Worm (Caenorhabditis elegans) whole organism, L1 larva: ENCODE data around the gene npr-31.

Source experiments
- ama-1 ChIP-seq: fragments of 150-350 bp; optimal IDR thresholded peaks from 2 replicates; lab custom pipeline; 2014
- dpl-1 ChIP-seq, 3 experiments: fragments of 150-350 bp in 2 of 3; sonication (generic microtip) in 1 of 3; optimal IDR thresholded peaks; 2 replicates each; lab custom pipeline; 2014 to 2017; ENCODE audit warnings: missing biosample characterization in 3 of 3, missing genetic modification characterization in 3 of 3, missing genetic modification reagents in 3 of 3
- egl-27 ChIP-seq, 2 experiments: fragments of 150-350 bp in 1 of 2; sonication (generic microtip); optimal IDR thresholded peaks; 3 replicates each; lab custom pipeline; 2017 to 2018; ENCODE audit warnings: missing biosample characterization in 2 of 2, missing genetic modification characterization in 2 of 2, missing genetic modification reagents in 2 of 2
- elt-2 ChIP-seq: sonication (generic microtip); optimal IDR thresholded peaks from 2 replicates; lab custom pipeline; 2016; ENCODE audit warnings: missing genetic modification characterization, mild to moderate bottlenecking, inconsistent platforms, missing compliant biosample characterization, missing genetic modification reagents
- fkh-10 ChIP-seq: sonication (generic microtip); optimal IDR thresholded peaks from 2 replicates; lab custom pipeline; 2017; ENCODE audit warnings: missing biosample characterization, missing genetic modification reagents, missing genetic modification characterization
- fos-1 ChIP-seq: fragments of 150-350 bp; optimal IDR thresholded peaks from 2 replicates; lab custom pipeline; 2014; ENCODE audit warnings: missing biosample characterization, missing genetic modification characterization
- lin-13 ChIP-seq: fragments of 150-350 bp; optimal IDR thresholded peaks from 2 replicates; lab custom pipeline; 2014; ENCODE audit warnings: missing biosample characterization, missing genetic modification reagents, missing genetic modification characterization
- mdl-1 ChIP-seq, 2 experiments: fragments of 150-350 bp; optimal IDR thresholded peaks; 2 replicates each; lab custom pipeline; 2014 to 2017; ENCODE audit warnings: missing biosample characterization in 2 of 2, missing genetic modification characterization in 2 of 2, inconsistent platforms in 1 of 2
- mep-1 ChIP-seq: fragments of 150-350 bp; optimal IDR thresholded peaks from 2 replicates; lab custom pipeline; 2014; ENCODE audit warnings: missing biosample characterization, missing genetic modification characterization
- skn-1 ChIP-seq: fragments of 150-350 bp; optimal IDR thresholded peaks from 2 replicates; lab custom pipeline; 2014; ENCODE audit warnings: missing biosample characterization, missing genetic modification characterization
- tbx-2 ChIP-seq: sonication (generic microtip); optimal IDR thresholded peaks from 2 replicates; lab custom pipeline; 2016; ENCODE audit warnings: missing genetic modification characterization, missing compliant biosample characterization
- unc-130 ChIP-seq: fragments of 150-350 bp; optimal IDR thresholded peaks from 2 replicates; lab custom pipeline; 2017; ENCODE audit warnings: missing biosample characterization, missing genetic modification characterization, inconsistent platforms
- unc-62 ChIP-seq: fragments of 150-350 bp; optimal IDR thresholded peaks from 2 replicates; lab custom pipeline; 2014; ENCODE audit warnings: missing biosample characterization, missing genetic modification reagents, missing genetic modification characterization

- TF ChIP-seq unc-62 (GFP tag; lab: Kevin White, UChicago) (no peak), skn-1 (tag; lab: Kevin White, UChicago) (peak; percentile 93), unc-130 (peak; percentile 89), elt-2 (tag; lab: Kevin White, UChicago) (peak; percentile 15), fos-1 (tag; lab: Kevin White, UChicago) (peak; percentile 89), ama-1 (peak; percentile 62), mep-1 (peak; percentile 96), mdl-1 (tag; optimal IDR thresholded peaks at IDR 0.05; lab: Kevin White, UChicago) (peak in 1 of 2 experiments; percentile 65), lin-13 (peak; percentile 79), tbx-2 (tag; lab: Kevin White, UChicago) (peak; percentile 81), fkh-10 (GFP tag; lab: Kevin White, UChicago) (peak; percentile 33), egl-27 (tag; optimal IDR thresholded peaks at IDR 0.05; lab: Kevin White, UChicago) (no peak), dpl-1 (GFP tag; optimal IDR thresholded peaks at IDR 0.05; lab: Kevin White, UChicago) (peak; percentile 75 to 83 (median 81))
Measured at ce11 chrII:7104794-7105613, 39.4 kb upstream of the npr-31 start, which contains the start of the genes farl-11 and rpl-33.
